Worm (Caenorhabditis elegans): ENCODE results near the gene F55G1.1.

- TF ChIP-seq lin-35 (GFP tag; optimal IDR thresholded peaks at IDR 0.05): no peak
- TF ChIP-seq Y53F4B.3 (GFP tag; IDR thresholded peaks at IDR 0.05): no peak
- no peak for TF ChIP-seq snpc-4 (GFP tag; optimal IDR thresholded peaks at IDR 0.05)
- TF ChIP-seq snpc-4 (tag; optimal IDR thresholded peaks at IDR 0.05): peak; percentile 4 to 74 (median 61)
- TF ChIP-seq mxl-1 (tag; optimal IDR thresholded peaks at IDR 0.05): no peak
- no peak for TF ChIP-seq T07F8.4 (tag; optimal IDR thresholded peaks at IDR 0.05)
Measured at ce11 chrIV:7486201-7486947, 5.2 kb upstream of the F55G1.1 start, which contains the start of the genes his-61 and his-62.

Data from whole organism, young adult.